Worm (Caenorhabditis elegans) whole organism, L4/young adult: ENCODE data around the gene T10B9.14.

Experiments used
- W03F9.2 ChIP-seq: fragments of 150-350 bp; optimal IDR thresholded peaks from 2 replicates; lab custom pipeline; 2014; ENCODE audit warnings: missing biosample characterization, missing genetic modification characterization
- him-1 ChIP-seq: sonication (generic microtip); optimal IDR thresholded peaks from 2 replicates; lab custom pipeline; 2016; ENCODE audit warnings: missing genotype, missing genetic modification reagents, missing genetic modification characterization, missing compliant biosample characterization

- no peak for TF ChIP-seq him-1 (tag; lab: Kevin White, UChicago)
- TF ChIP-seq W03F9.2 (tag; lab: Kevin White, UChicago) = peak; percentile 53
These were observed 12.3 kb downstream of the T10B9.14 start, which contains the start of gene aqp-10 for ce11 chrII:9769797-9770520.
